Fruit fly (Drosophila melanogaster) whole organism, embryonic: ENCODE results near the gene CG44001.

Experiments
- ATbp ChIP-seq: fragments of 200-800 bp; sonication (Bioruptor generic); optimal IDR thresholded peaks from 2 replicates; lab custom pipeline; 2017; ENCODE audit warnings: missing biosample characterization, mild to moderate bottlenecking, missing genetic modification characterization, missing genetic modification reagents
- Abd-B ChIP-seq: fragments of 200-800 bp; sonication (Bioruptor generic); optimal IDR thresholded peaks from 2 replicates; lab custom pipeline; 2018; ENCODE audit warnings: missing biosample characterization, mild to moderate bottlenecking, missing genetic modification characterization, moderate library complexity
- Atf3 ChIP-seq: fragments of 200-800 bp; sonication (Bioruptor generic); optimal IDR thresholded peaks from 3 replicates; lab custom pipeline; 2016; ENCODE audit warnings: missing biosample characterization, missing genetic modification characterization
- CG10267 ChIP-seq: fragments of 200-800 bp; sonication (Bioruptor generic); optimal IDR thresholded peaks from 2 replicates; lab custom pipeline; 2018; ENCODE audit warnings: missing biosample characterization, mild to moderate bottlenecking, missing genetic modification characterization, moderate library complexity
- CG10565 ChIP-seq: fragments of 200-800 bp; sonication (Bioruptor generic); optimal IDR thresholded peaks from 3 replicates; lab custom pipeline; 2016; ENCODE audit warnings: missing biosample characterization, mild to moderate bottlenecking, missing genetic modification characterization
- CG13424 ChIP-seq: fragments of 200-800 bp; sonication (Bioruptor generic); optimal IDR thresholded peaks from 2 replicates; lab custom pipeline; 2019; ENCODE audit warnings: missing biosample characterization, mild to moderate bottlenecking, missing genetic modification characterization, moderate library complexity
- CG13624 ChIP-seq: fragments of 200-800 bp; sonication (Bioruptor generic); optimal IDR thresholded peaks from 2 replicates; lab custom pipeline; 2016; ENCODE audit warnings: missing biosample characterization, missing genetic modification characterization
- CG14441 ChIP-seq: fragments of 200-800 bp; sonication (Bioruptor generic); IDR thresholded peaks from 2 replicates; pipeline ENCODE4 v1.3.6; 2022; ENCODE audit warnings: missing biosample characterization, missing genetic modification characterization
- CG14860 ChIP-seq: fragments of 200-800 bp; sonication (Bioruptor generic); IDR thresholded peaks from 3 replicates; pipeline ENCODE4 v1.3.6; 2022; ENCODE audit warnings: missing biosample characterization, missing genetic modification characterization; ENCODE audit not compliant: partially characterized antibody
- CG15011 ChIP-seq: fragments of 200-800 bp; sonication (Bioruptor generic); optimal IDR thresholded peaks from 3 replicates; lab custom pipeline; 2018; ENCODE audit warnings: missing biosample characterization, mild to moderate bottlenecking, missing genetic modification characterization
- CG15269 ChIP-seq: fragments of 200-800 bp; sonication (Bioruptor generic); optimal IDR thresholded peaks from 2 replicates; lab custom pipeline; 2018; ENCODE audit warnings: missing biosample characterization, mild to moderate bottlenecking, missing genetic modification characterization, moderate library complexity
- CG15696 ChIP-seq: fragments of 200-800 bp; sonication (Bioruptor generic); optimal IDR thresholded peaks from 2 replicates; lab custom pipeline; 2019; ENCODE audit warnings: missing biosample characterization, mild to moderate bottlenecking, missing genetic modification characterization, moderate library complexity
- CG18011 ChIP-seq: fragments of 200-800 bp; sonication (Bioruptor generic); optimal IDR thresholded peaks from 2 replicates; lab custom pipeline; 2017; ENCODE audit warnings: missing biosample characterization, missing genetic modification characterization, mild to moderate bottlenecking, moderate library complexity, missing genotype
- CG18476 ChIP-seq: fragments of 200-800 bp; sonication (Bioruptor generic); optimal IDR thresholded peaks from 2 replicates; lab custom pipeline; 2016; ENCODE audit warnings: missing biosample characterization, mild to moderate bottlenecking, missing genetic modification characterization
- CG2202 ChIP-seq: fragments of 200-800 bp; sonication (Bioruptor generic); optimal IDR thresholded peaks from 2 replicates; lab custom pipeline; 2018; ENCODE audit warnings: missing biosample characterization, mild to moderate bottlenecking, missing genetic modification characterization
- CG4854 ChIP-seq: fragments of 200-800 bp; sonication (Bioruptor generic); optimal IDR thresholded peaks from 2 replicates; lab custom pipeline; 2016; ENCODE audit warnings: missing biosample characterization, missing genetic modification characterization, inconsistent platforms
- CG6765 ChIP-seq: fragments of 200-800 bp; sonication (Bioruptor generic); optimal IDR thresholded peaks from 3 replicates; lab custom pipeline; 2017; ENCODE audit warnings: missing biosample characterization, mild to moderate bottlenecking, missing genetic modification characterization
- CG7271 ChIP-seq: fragments of 200-800 bp; sonication (Bioruptor generic); optimal IDR thresholded peaks from 2 replicates; lab custom pipeline; 2018; ENCODE audit warnings: missing biosample characterization, mild to moderate bottlenecking, missing genetic modification characterization, moderate library complexity
- CG8281 ChIP-seq: fragments of 200-800 bp; sonication (Bioruptor generic); optimal IDR thresholded peaks from 2 replicates; lab custom pipeline; 2018; ENCODE audit warnings: missing biosample characterization, mild to moderate bottlenecking, missing genetic modification characterization, moderate library complexity
- CG8359 ChIP-seq: fragments of 200-800 bp; sonication (Bioruptor generic); optimal IDR thresholded peaks from 2 replicates; lab custom pipeline; 2017; ENCODE audit warnings: missing biosample characterization, mild to moderate bottlenecking, missing genetic modification characterization, borderline replicate concordance
- CG8765 ChIP-seq: fragments of 200-800 bp; sonication (Bioruptor generic); IDR thresholded peaks from 2 replicates; pipeline ENCODE4 v1.3.6; 2022; ENCODE audit warnings: missing biosample characterization, missing genetic modification characterization
- CG9797 ChIP-seq: fragments of 200-800 bp; sonication (Bioruptor generic); optimal IDR thresholded peaks from 3 replicates; lab custom pipeline; 2018; ENCODE audit warnings: missing biosample characterization, mild to moderate bottlenecking, missing genetic modification characterization
- CTCF ChIP-seq: fragments of 200-800 bp; sonication (Bioruptor generic); optimal IDR thresholded peaks from 2 replicates; lab custom pipeline; 2017; ENCODE audit warnings: missing biosample characterization, mild to moderate bottlenecking, missing genetic modification characterization, moderate library complexity
- Fer3 ChIP-seq: fragments of 200-800 bp; sonication (Bioruptor generic); optimal IDR thresholded peaks from 2 replicates; lab custom pipeline; 2018; ENCODE audit warnings: missing biosample characterization, mild to moderate bottlenecking, missing genetic modification characterization, moderate library complexity
- H2.0 ChIP-seq: fragments of 200-800 bp; sonication (Bioruptor generic); IDR thresholded peaks from 2 replicates; pipeline ENCODE4 v1.3.6; 2022; ENCODE audit warnings: missing biosample characterization, missing genetic modification characterization
- HLH3B ChIP-seq: fragments of 200-800 bp; sonication (Bioruptor generic); IDR thresholded peaks from 2 replicates; pipeline ENCODE4 v1.3.6; 2022; ENCODE audit warnings: missing biosample characterization, missing genetic modification characterization
- HLH54F ChIP-seq: fragments of 200-800 bp; sonication (Bioruptor generic); optimal IDR thresholded peaks from 3 replicates; lab custom pipeline; 2016; ENCODE audit warnings: missing biosample characterization, missing genetic modification characterization
- Jarid2 ChIP-seq: fragments of 200-800 bp; sonication (Bioruptor generic); optimal IDR thresholded peaks from 3 replicates; lab custom pipeline; 2017; ENCODE audit warnings: mild to moderate bottlenecking, missing biosample characterization, missing genetic modification reagents, missing genetic modification characterization
- NFAT ChIP-seq: fragments of 200-800 bp; sonication (Bioruptor generic); IDR thresholded peaks from 2 replicates; pipeline ENCODE4 v1.3.6; 2022; ENCODE audit warnings: missing biosample characterization, missing genetic modification characterization
- Oli ChIP-seq: fragments of 200-800 bp; sonication (Bioruptor generic); optimal IDR thresholded peaks from 2 replicates; lab custom pipeline; 2018; ENCODE audit warnings: missing biosample characterization, mild to moderate bottlenecking, missing genetic modification characterization, moderate library complexity
- Usf ChIP-seq: fragments of 200-800 bp; sonication (Bioruptor generic); optimal IDR thresholded peaks from 2 replicates; lab custom pipeline; 2017; ENCODE audit warnings: missing genotype, missing biosample characterization, missing genetic modification characterization
- Xbp1 ChIP-seq: fragments of 200-800 bp; sonication (Bioruptor generic); optimal IDR thresholded peaks from 3 replicates; lab custom pipeline; 2016; ENCODE audit warnings: missing biosample characterization, mild to moderate bottlenecking, missing genetic modification characterization
- ase ChIP-seq: fragments of 200-800 bp; sonication (Bioruptor generic); IDR thresholded peaks from 3 replicates; pipeline ENCODE4 v1.3.6; 2022; ENCODE audit warnings: missing biosample characterization, missing genetic modification characterization
- bcd ChIP-seq: fragments of 200-800 bp; sonication (Bioruptor generic); optimal IDR thresholded peaks from 2 replicates; lab custom pipeline; 2017; ENCODE audit warnings: missing biosample characterization, mild to moderate bottlenecking, missing genetic modification characterization
- chm ChIP-seq: fragments of 200-800 bp; sonication (Bioruptor generic); IDR thresholded peaks from 2 replicates; pipeline ENCODE4 v1.3.6; 2022; ENCODE audit warnings: missing biosample characterization, missing genetic modification characterization
- crc ChIP-seq: fragments of 200-800 bp; sonication (Bioruptor generic); optimal IDR thresholded peaks from 2 replicates; lab custom pipeline; 2016; ENCODE audit warnings: missing biosample characterization, missing genetic modification characterization
- dpn ChIP-seq, 2 experiments: fragments of 200-800 bp; sonication (Bioruptor generic); optimal IDR thresholded peaks; 3 replicates each; lab custom pipeline; 2016; ENCODE audit warnings: missing biosample characterization in 2 of 2, missing genetic modification characterization in 2 of 2
- fd102C ChIP-seq: fragments of 200-800 bp; sonication (Bioruptor generic); optimal IDR thresholded peaks from 2 replicates; lab custom pipeline; 2018; ENCODE audit warnings: missing biosample characterization, mild to moderate bottlenecking, missing genetic modification characterization, moderate library complexity
- fu2 ChIP-seq: fragments of 200-800 bp; sonication (Bioruptor generic); optimal IDR thresholded peaks from 2 replicates; lab custom pipeline; 2016; ENCODE audit warnings: missing biosample characterization, missing genetic modification characterization
- gcm2 ChIP-seq: fragments of 200-800 bp; sonication (Bioruptor generic); optimal IDR thresholded peaks from 2 replicates; lab custom pipeline; 2016; ENCODE audit warnings: missing biosample characterization, missing genetic modification characterization
- grn ChIP-seq: fragments of 200-800 bp; sonication (Bioruptor generic); optimal IDR thresholded peaks from 3 replicates; lab custom pipeline; 2017; ENCODE audit warnings: missing biosample characterization, missing genetic modification characterization
- gt ChIP-seq: fragments of 200-800 bp; sonication (Bioruptor generic); IDR thresholded peaks from 2 replicates; pipeline ENCODE4 v1.3.6; 2022; ENCODE audit warnings: missing biosample characterization, missing genetic modification characterization
- odd ChIP-seq: fragments of 200-800 bp; sonication (Bioruptor generic); optimal IDR thresholded peaks from 2 replicates; lab custom pipeline; 2017; ENCODE audit warnings: missing biosample characterization, mild to moderate bottlenecking, missing genetic modification characterization
- repo ChIP-seq: fragments of 200-800 bp; sonication (Bioruptor generic); optimal IDR thresholded peaks from 2 replicates; lab custom pipeline; 2016; ENCODE audit warnings: missing biosample characterization, missing genetic modification characterization
- rib ChIP-seq: fragments of 200-800 bp; sonication (Bioruptor generic); IDR thresholded peaks from 2 replicates; pipeline ENCODE4 v1.3.6; 2022; ENCODE audit warnings: missing biosample characterization, missing genetic modification characterization
- run ChIP-seq: fragments of 200-800 bp; sonication (Bioruptor generic); optimal IDR thresholded peaks from 3 replicates; lab custom pipeline; 2018; ENCODE audit warnings: missing biosample characterization, mild to moderate bottlenecking, missing genetic modification characterization
- sens ChIP-seq: fragments of 200-800 bp; sonication (Bioruptor generic); peaks from one replicate; lab custom pipeline; 2016; ENCODE audit warnings: missing biosample characterization, missing genetic modification characterization
- sisA ChIP-seq: fragments of 200-800 bp; sonication (Bioruptor generic); IDR thresholded peaks from 2 replicates; pipeline ENCODE4 v1.3.6; 2022; ENCODE audit warnings: missing biosample characterization, missing genetic modification characterization
- tgo ChIP-seq: fragments of 200-800 bp; sonication (Bioruptor generic); IDR thresholded peaks from 3 replicates; pipeline ENCODE4 v1.3.6; 2022; ENCODE audit warnings: missing biosample characterization, missing genetic modification characterization
- ttk ChIP-seq: fragments of 200-800 bp; sonication (Bioruptor generic); IDR thresholded peaks from 2 replicates; pipeline ENCODE4 v2.1.2; 2022; ENCODE audit warnings: missing biosample characterization, missing genetic modification characterization
- vnd ChIP-seq: fragments of 200-800 bp; sonication (Bioruptor generic); IDR thresholded peaks from 3 replicates; pipeline ENCODE4 v1.3.6; 2022; ENCODE audit warnings: missing biosample characterization, missing genetic modification characterization; ENCODE audit not compliant: partially characterized antibody
- zf30C ChIP-seq: fragments of 200-800 bp; sonication (Bioruptor generic); optimal IDR thresholded peaks from 3 replicates; lab custom pipeline; 2018; ENCODE audit warnings: missing biosample characterization, mild to moderate bottlenecking, missing genetic modification characterization

CG44001 gene

DNA sequence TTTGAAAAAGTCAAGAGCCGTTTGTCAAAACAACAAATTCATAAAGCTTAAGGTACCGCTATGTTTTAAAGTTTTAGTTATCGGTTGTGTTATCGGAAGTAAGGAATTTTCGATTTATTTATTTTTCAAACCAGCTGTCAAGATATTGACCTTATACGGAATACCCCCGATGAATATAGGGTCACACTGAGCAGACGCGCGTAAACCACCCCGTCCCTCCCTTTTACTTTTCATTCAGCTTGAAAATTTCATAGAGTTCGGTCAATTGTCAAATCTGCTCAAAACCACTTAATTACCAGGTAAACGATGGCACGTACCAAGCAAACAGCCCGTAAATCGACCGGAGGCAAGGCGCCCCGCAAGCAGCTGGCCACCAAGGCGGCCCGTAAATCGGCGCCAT lies 11.9 kb downstream of the CG44001 start, which contains the start of the genes CG14036 and His3.3A (continued):
- TF ChIP-seq bcd (GFP tag; lab: Kevin White, UChicago) (no peak), CG8359 (GFP tag; lab: Kevin White, UChicago) (no peak), Oli (no peak), CG14441 (no peak), CG15269 (tag; lab: Kevin White, UChicago) (no peak), chm (GFP tag; lab: Robert Waterston, UW) (peak; percentile 27; the same call in 1 of the 2 replicates), CTCF (GFP tag; lab: Kevin White, UChicago) (peak; percentile 33), Fer3 (no peak), H2.0 (GFP tag; lab: Robert Waterston, UW) (no peak), fu2 (no peak), CG15011 (GFP tag; lab: Kevin White, UChicago) (no peak), CG10267 (tag; lab: Kevin White, UChicago) (peak; percentile 67), ATbp (no peak), ase (GFP tag; lab: Robert Waterston, UW) (no peak), CG10565 (no peak), grn (GFP tag; lab: Kevin White, UChicago) (no peak), Abd-B (no peak), CG15696 (tag; lab: Kevin White, UChicago) (peak; percentile 21), tgo (no peak), CG18476 (no peak), CG7271 (tag; lab: Kevin White, UChicago) (no peak), CG2202 (tag; lab: Kevin White, UChicago) (no peak), zf30C (GFP tag; lab: Kevin White, UChicago) (no peak), CG13424 (tag; lab: Kevin White, UChicago) (peak; percentile 43), crc (GFP tag; lab: Kevin White, UChicago) (no peak), gcm2 (GFP tag; lab: Kevin White, UChicago) (no peak), Xbp1 (GFP tag; lab: Kevin White, UChicago) (peak; percentile 18), odd (GFP tag; lab: Kevin White, UChicago) (no peak), dpn (GFP tag; optimal IDR thresholded peaks at IDR 0.05; lab: Kevin White, UChicago) (no peak), CG18011 (GFP tag; lab: Kevin White, UChicago) (no peak), vnd (GFP tag; lab: Robert Waterston, UW) (no peak; the same call in 2 of the 3 replicates), CG13624 (GFP tag; lab: Kevin White, UChicago) (no peak), Jarid2 (GFP tag; lab: Kevin White, UChicago) (peak; percentile 45), NFAT (GFP tag; lab: Robert Waterston, UW) (no peak), CG9797 (GFP tag; lab: Kevin White, UChicago) (peak; percentile 97), Atf3 (GFP tag; lab: Kevin White, UChicago) (no peak), HLH3B (GFP tag; lab: Robert Waterston, UW) (no peak), run (tag; lab: Kevin White, UChicago) (no peak), gt (GFP tag; lab: Robert Waterston, UW) (no peak), CG4854 (GFP tag; lab: Kevin White, UChicago) (no peak), HLH54F (GFP tag; lab: Kevin White, UChicago) (peak; percentile 12), sens (peak; percentile 83), fd102C (GFP tag; lab: Kevin White, UChicago) (no peak), rib (GFP tag; lab: Robert Waterston, UW) (no peak), CG6765 (GFP tag; lab: Kevin White, UChicago) (no peak), CG8765 (no peak), sisA (no peak), ttk (GFP tag; lab: Robert Waterston, UW) (no peak), repo (GFP tag; lab: Kevin White, UChicago) (no peak), CG8281 (tag; lab: Kevin White, UChicago) (no peak), Usf (GFP tag; lab: Kevin White, UChicago) (no peak), CG14860 (GFP tag; lab: Robert Waterston, UW) (peak; percentile 58; the same call in 2 of the 3 replicates)
